Fruit fly (Drosophila melanogaster): ENCODE results near the gene CG31272.

The CG31272 gene

DNA sequence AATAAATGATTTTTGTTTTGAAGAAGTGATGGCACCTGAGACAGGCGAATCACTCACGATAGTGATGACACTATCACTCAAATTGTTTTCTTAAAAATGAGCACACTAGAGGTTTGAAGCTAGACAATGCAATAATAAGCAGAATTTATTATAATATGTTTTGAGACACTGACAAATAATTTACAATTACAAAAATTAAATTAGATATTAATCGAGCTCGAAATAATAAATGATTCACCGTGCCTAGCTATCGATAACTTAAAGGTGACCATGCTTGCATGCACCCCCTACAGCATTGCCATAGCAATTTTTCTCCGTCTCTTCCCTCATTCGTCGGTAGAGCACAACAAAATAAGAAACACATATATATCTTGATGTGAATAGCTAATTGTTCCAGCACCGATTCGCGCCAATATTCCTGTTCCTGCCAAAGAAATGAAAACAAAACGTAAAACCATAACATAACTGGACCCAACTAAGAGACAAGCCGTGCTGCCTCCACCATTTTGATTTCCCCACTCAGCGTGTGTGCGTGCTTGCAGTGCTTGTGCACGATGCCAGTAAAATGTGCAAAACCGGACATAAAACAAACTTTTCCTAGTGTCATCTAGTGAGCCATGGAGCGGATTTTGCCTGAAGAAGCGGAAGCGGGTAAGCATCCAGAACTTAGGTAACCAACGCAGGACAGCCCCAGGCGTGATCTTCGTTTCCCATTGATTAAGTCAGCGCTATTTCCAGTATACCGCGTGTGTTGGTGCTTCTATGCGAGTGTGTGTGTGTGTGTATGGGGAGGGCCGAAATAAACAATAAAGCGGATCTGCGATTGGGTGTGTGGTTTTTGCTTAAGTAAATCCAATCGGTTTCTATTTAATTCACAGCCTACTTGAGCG, 2.0 kb upstream of the CG31272 start, which contains the start of the genes MED7 and Cap-H2 (continued):
- TF ChIP-seq bbx (GFP tag; IDR thresholded peaks at IDR 0.05; ENCODE audit: partially characterized antibody) (peak; percentile 92), CG13123 (GFP tag; optimal IDR thresholded peaks at IDR 0.05) (peak; percentile 78), CG9609 (GFP tag; optimal IDR thresholded peaks at IDR 0.05) (peak; percentile 47), ac (GFP tag; optimal IDR thresholded peaks at IDR 0.05) (no peak), Scr (GFP tag; IDR thresholded peaks at IDR 0.05; ENCODE audit: partially characterized antibody) (peak; percentile 99), CG1792 (GFP tag; optimal IDR thresholded peaks at IDR 0.05) (peak; percentile 67), CG1603 (tag; optimal IDR thresholded peaks at IDR 0.05) (peak; percentile 80), Awh (GFP tag; IDR thresholded peaks at IDR 0.05) (peak; percentile 67), CG16813 (GFP tag; IDR thresholded peaks at IDR 0.05; ENCODE audit: partially characterized antibody) (peak; percentile 99), CG9797 (GFP tag; optimal IDR thresholded peaks at IDR 0.05) (peak; percentile 35), dmrt99B (tag; optimal IDR thresholded peaks at IDR 0.05) (no peak), Spps (tag; optimal IDR thresholded peaks at IDR 0.05) (peak; percentile 61), gsb-n (tag; optimal IDR thresholded peaks at IDR 0.05) (peak; percentile 75), sr (GFP tag; IDR thresholded peaks at IDR 0.05) (no peak), btn (GFP tag; optimal IDR thresholded peaks at IDR 0.05) (peak; percentile 11), MBD-R2 (GFP tag; IDR thresholded peaks at IDR 0.05) (peak; percentile 91), Nf-YB (GFP tag; optimal IDR thresholded peaks at IDR 0.05) (peak; percentile 55), CG6765 (GFP tag; optimal IDR thresholded peaks at IDR 0.05) (no peak), CG17328 (GFP tag; IDR thresholded peaks at IDR 0.05) (peak; percentile 78), hb (GFP tag; IDR thresholded peaks at IDR 0.05; ENCODE audit: partially characterized antibody) (peak; percentile 98), CG17568 (GFP tag; optimal IDR thresholded peaks at IDR 0.05) (no peak), Sox100B (GFP tag; optimal IDR thresholded peaks at IDR 0.05) (peak; percentile 41), CG9727 (GFP tag; optimal IDR thresholded peaks at IDR 0.05) (peak; percentile 85), esg (GFP tag; conservative IDR thresholded peaks at IDR 0.05) (peak; percentile 78), lilli (GFP tag; optimal IDR thresholded peaks at IDR 0.05) (peak; percentile 93), vfl (GFP tag; optimal IDR thresholded peaks at IDR 0.05) (peak; percentile 86), CG6791 (GFP tag; IDR thresholded peaks at IDR 0.05; ENCODE audit: partially characterized antibody) (peak; percentile 92), CG11696 (GFP tag; IDR thresholded peaks at IDR 0.05) (0 out of 2 replicates have a peak, but pooled peaks have one; percentile 34), CG32772 (GFP tag; IDR thresholded peaks at IDR 0.05) (peak; percentile 75), psq (GFP tag; optimal IDR thresholded peaks at IDR 0.05) (peak; percentile 97), pan (optimal IDR thresholded peaks at IDR 0.05) (no peak), pan (GFP tag; optimal IDR thresholded peaks at IDR 0.05 in 1 of 2, IDR thresholded peaks at IDR 0.05 in 1 of 2) (peak in 1 of 2 experiments; percentile 84), nerfin-1 (tag; optimal IDR thresholded peaks at IDR 0.05) (peak; percentile 75), CG5180 (GFP tag; optimal IDR thresholded peaks at IDR 0.05) (no peak), exex (tag; optimal IDR thresholded peaks at IDR 0.05) (peak; percentile 28), grau (tag; optimal IDR thresholded peaks at IDR 0.05) (peak; percentile 80), CG10543 (GFP tag; optimal IDR thresholded peaks at IDR 0.05) (peak; percentile 27), bsh (GFP tag; optimal IDR thresholded peaks at IDR 0.05) (peak in 1 of 2 experiments; percentile 76), HHEX (GFP tag; optimal IDR thresholded peaks at IDR 0.05) (peak; percentile 68), CG16863 (GFP tag; optimal IDR thresholded peaks at IDR 0.05) (peak; percentile 67), onecut (GFP tag; IDR thresholded peaks at IDR 0.05) (peak; percentile 30; the same call in 1 of the 2 replicates), CG9437 (GFP tag; optimal IDR thresholded peaks at IDR 0.05) (peak; percentile 43), CG12219 (GFP tag; optimal IDR thresholded peaks at IDR 0.05) (peak; percentile 23), twi (tag; optimal IDR thresholded peaks at IDR 0.05) (peak; percentile 68), CG15696 (tag; optimal IDR thresholded peaks at IDR 0.05) (peak; percentile 84), MTF-1 (GFP tag; optimal IDR thresholded peaks at IDR 0.05; ENCODE audit: borderline replicate concordance) (no peak), Oaz (GFP tag; IDR thresholded peaks at IDR 0.05) (peak; percentile 62; the same call in 1 of the 2 replicates)

Data from whole organism, embryonic.